Worm (Caenorhabditis elegans) whole organism, L1 larva: ENCODE measurements around the gene str-158.

Experiments
- blmp-1 ChIP-seq: fragments of 150-350 bp; optimal IDR thresholded peaks from 2 replicates; lab custom pipeline; 2014; ENCODE audit warnings: missing biosample characterization, missing genetic modification characterization
- ceh-82 ChIP-seq, 3 experiments: fragments of 150-350 bp in 1 of 3; sonication (generic microtip) in 2 of 3; optimal IDR thresholded peaks; 2 replicates each; lab custom pipeline; 2014 to 2017; ENCODE audit warnings: missing biosample characterization in 3 of 3, missing genetic modification characterization in 3 of 3
- efl-1 ChIP-seq, 4 experiments: fragments of 150-350 bp; optimal IDR thresholded peaks in 3 of 4; peaks in 1 of 4; 1 replicate in 1 of 4; 2 replicates in 3 of 4; lab custom pipeline; 2014; ENCODE audit warnings: missing biosample characterization in 2 of 4, missing genetic modification characterization in 2 of 4, missing genetic modification reagents in 2 of 4
- irx-1 ChIP-seq: sonication (generic microtip); optimal IDR thresholded peaks from 2 replicates; lab custom pipeline; 2016; ENCODE audit warnings: missing genetic modification characterization, missing compliant biosample characterization
- lin-13 ChIP-seq: fragments of 150-350 bp; optimal IDR thresholded peaks from 2 replicates; lab custom pipeline; 2014; ENCODE audit warnings: missing biosample characterization, missing genetic modification reagents, missing genetic modification characterization
- lsy-2 ChIP-seq, 2 experiments: fragments of 150-350 bp; optimal IDR thresholded peaks; 2 replicates each; lab custom pipeline; 2014; ENCODE audit warnings: missing biosample characterization in 2 of 2, missing genetic modification characterization in 2 of 2
- nhr-20 ChIP-seq: sonication (generic microtip); optimal IDR thresholded peaks from 2 replicates; lab custom pipeline; 2016; ENCODE audit warnings: mild to moderate bottlenecking, missing genetic modification characterization, missing compliant biosample characterization
- rnt-1 ChIP-seq: sonication (generic microtip); optimal IDR thresholded peaks from 2 replicates; lab custom pipeline; 2016; ENCODE audit warnings: mild to moderate bottlenecking, missing genetic modification characterization, moderate library complexity, missing compliant biosample characterization
- snpc-4 ChIP-seq: fragments of 150-350 bp; optimal IDR thresholded peaks from 2 replicates; lab custom pipeline; 2014; ENCODE audit warnings: missing biosample characterization, missing genetic modification characterization

The str-158 gene

ce11 chrIV:4960623-4961022 is 42.7 kb downstream of the str-158 start, which contains the start of gene str-164:
TSS of gene str-164 (plus strand) at chrIV:4960735.
- TF ChIP-seq efl-1 (optimal IDR thresholded peaks at IDR 0.05; lab: Kevin White, UChicago) (no peak), efl-1 (GFP tag; optimal IDR thresholded peaks at IDR 0.05 in 1 of 2; lab: Kevin White, UChicago) (peak in 1 of 2 experiments; percentile 76), snpc-4 (tag; lab: Kevin White, UChicago) (no peak)

- no peak for TF ChIP-seq irx-1 (tag; lab: Kevin White, UChicago)
- TF ChIP-seq blmp-1 (tag; lab: Kevin White, UChicago): no peak
- no peak for TF ChIP-seq nhr-20 (tag; lab: Kevin White, UChicago)
- TF ChIP-seq rnt-1 (tag; lab: Kevin White, UChicago): no peak
- TF ChIP-seq ceh-82 (tag; optimal IDR thresholded peaks at IDR 0.05; lab: Kevin White, UChicago): no peak
- no peak for TF ChIP-seq lsy-2 (tag; optimal IDR thresholded peaks at IDR 0.05; lab: Kevin White, UChicago)
- TF ChIP-seq lin-13: no peak
These were observed 46.0 kb downstream of the str-158 start, which contains the start of gene txt-3 for ce11 chrIV:4963834-4964233. TSS of gene txt-3 (plus strand) at chrIV:4963958.
